Worm (Caenorhabditis elegans): Measurements from ENCODE around the gene srh-282.

srh-282 gene

ce11 chrIV:269107-269506, 4.1 kb downstream of the srh-282 start, which contains the start of gene T21D12.11:
Gene T21D12.11 (plus strand): TSS chrIV:269407.
- TF ChIP-seq med-1 (GFP tag; optimal IDR thresholded peaks at IDR 0.05; ENCODE audit: insufficient read depth), result no peak
- no peak for TF ChIP-seq ztf-23 (GFP tag; IDR thresholded peaks at IDR 0.05)
- no peak for TF ChIP-seq T22C8.4 (GFP tag; IDR thresholded peaks at IDR 0.05)
- TF ChIP-seq cog-1 (tag; optimal IDR thresholded peaks at IDR 0.05), result no peak
- TF ChIP-seq flt-1 (GFP tag; IDR thresholded peaks at IDR 0.05), result no peak

- TF ChIP-seq ztf-23 (GFP tag; IDR thresholded peaks at IDR 0.05) (no peak), ztf-29 (GFP tag; IDR thresholded peaks at IDR 0.05) (no peak), flt-1 (GFP tag; IDR thresholded peaks at IDR 0.05) (no peak), ref-1 (GFP tag; conservative IDR thresholded peaks at IDR 0.05) (no peak), cog-1 (tag; optimal IDR thresholded peaks at IDR 0.05) (no peak), med-1 (GFP tag; optimal IDR thresholded peaks at IDR 0.05; ENCODE audit: insufficient read depth) (no peak), klf-2 (GFP tag; conservative IDR thresholded peaks at IDR 0.05) (no peak), tab-1 (GFP tag; IDR thresholded peaks at IDR 0.05) (no peak)
These were observed 7.1 kb downstream of the srh-282 start, which contains the start of gene T21D12.12 for ce11 chrIV:266148-266547. Gene T21D12.12 (plus strand): TSS chrIV:266448.

- no peak for TF ChIP-seq ref-1 (GFP tag; conservative IDR thresholded peaks at IDR 0.05)
- TF ChIP-seq med-1 (GFP tag; optimal IDR thresholded peaks at IDR 0.05; ENCODE audit: insufficient read depth), result no peak
- peak; percentile 59 for TF ChIP-seq T22C8.4 (GFP tag; IDR thresholded peaks at IDR 0.05)
- no peak for TF ChIP-seq klf-2 (GFP tag; conservative IDR thresholded peaks at IDR 0.05)
- TF ChIP-seq cog-1 (tag; optimal IDR thresholded peaks at IDR 0.05), result no peak
- TF ChIP-seq ztf-23 (GFP tag; IDR thresholded peaks at IDR 0.05), result no peak
These were observed 9.0 kb downstream of the srh-282 start, which contains the start of gene pat-6 for ce11 chrIV:264182-264709. Gene pat-6 (minus strand): TSS chrIV:264232.

ce11 chrIV:262460-262859, 10.7 kb downstream of the srh-282 start:
- TF ChIP-seq flt-1 (GFP tag; IDR thresholded peaks at IDR 0.05), result no peak
- no peak for TF ChIP-seq tab-1 (GFP tag; IDR thresholded peaks at IDR 0.05)
- TF ChIP-seq ztf-29 (GFP tag; IDR thresholded peaks at IDR 0.05), result no peak
- TF ChIP-seq cog-1 (tag; optimal IDR thresholded peaks at IDR 0.05), result no peak
- no peak for TF ChIP-seq ztf-23 (GFP tag; IDR thresholded peaks at IDR 0.05)
- no peak for TF ChIP-seq klf-2 (GFP tag; conservative IDR thresholded peaks at IDR 0.05)
- no peak for TF ChIP-seq T22C8.4 (GFP tag; IDR thresholded peaks at IDR 0.05)
- TF ChIP-seq ref-1 (GFP tag; conservative IDR thresholded peaks at IDR 0.05), result no peak
- no peak for TF ChIP-seq med-1 (GFP tag; optimal IDR thresholded peaks at IDR 0.05; ENCODE audit: insufficient read depth)

ce11 chrIV:261607-262006, 11.6 kb downstream of the srh-282 start, which contains the start of gene pqbp-1.1:
Gene pqbp-1.1 (minus strand): TSS chrIV:261683.
- TF ChIP-seq flt-1 (GFP tag; IDR thresholded peaks at IDR 0.05) (0 out of 2 replicates have a peak, but pooled peaks have one; percentile 59), T22C8.4 (GFP tag; IDR thresholded peaks at IDR 0.05) (peak; percentile 42; the same call in 1 of the 2 replicates), tab-1 (GFP tag; IDR thresholded peaks at IDR 0.05) (no peak)

- TF ChIP-seq T22C8.4 (GFP tag; IDR thresholded peaks at IDR 0.05), result no peak
- TF ChIP-seq klf-2 (GFP tag; conservative IDR thresholded peaks at IDR 0.05), result no peak
These were observed 14.1 kb downstream of the srh-282 start, which contains the start of gene dpy-9 for ce11 chrIV:259142-259541. Gene dpy-9 (minus strand): TSS chrIV:259204.

ce11 chrIV:258362-258761, 14.8 kb downstream of the srh-282 start:
- no peak for TF ChIP-seq cog-1 (tag; optimal IDR thresholded peaks at IDR 0.05)
- TF ChIP-seq med-1 (GFP tag; optimal IDR thresholded peaks at IDR 0.05; ENCODE audit: insufficient read depth), result no peak
- TF ChIP-seq flt-1 (GFP tag; IDR thresholded peaks at IDR 0.05), result no peak
- TF ChIP-seq klf-2 (GFP tag; conservative IDR thresholded peaks at IDR 0.05), result no peak
- TF ChIP-seq ztf-23 (GFP tag; IDR thresholded peaks at IDR 0.05), result no peak

- TF ChIP-seq med-1 (GFP tag; optimal IDR thresholded peaks at IDR 0.05; ENCODE audit: insufficient read depth) (no peak), T22C8.4 (GFP tag; IDR thresholded peaks at IDR 0.05) (no peak), cog-1 (tag; optimal IDR thresholded peaks at IDR 0.05) (no peak), tab-1 (GFP tag; IDR thresholded peaks at IDR 0.05) (no peak), klf-2 (GFP tag; conservative IDR thresholded peaks at IDR 0.05) (no peak), flt-1 (GFP tag; IDR thresholded peaks at IDR 0.05) (no peak), ztf-29 (GFP tag; IDR thresholded peaks at IDR 0.05) (no peak), ref-1 (GFP tag; conservative IDR thresholded peaks at IDR 0.05) (no peak), ztf-23 (GFP tag; IDR thresholded peaks at IDR 0.05) (no peak)
These were observed 16.1 kb downstream of the srh-282 start, which contains the start of gene R02D3.8 for ce11 chrIV:257095-257494. Gene R02D3.8 (minus strand): TSS chrIV:257203.

ce11 chrIV:255379-255857, 17.8 kb downstream of the srh-282 start, which contains the start of gene rcat-1:
Gene rcat-1 (minus strand): TSS chrIV:255429.
- peak; percentile 51; the same call in 1 of the 2 replicates for TF ChIP-seq ztf-23 (GFP tag; IDR thresholded peaks at IDR 0.05)
- no peak for TF ChIP-seq klf-2 (GFP tag; conservative IDR thresholded peaks at IDR 0.05)
- TF ChIP-seq T22C8.4 (GFP tag; IDR thresholded peaks at IDR 0.05), result no peak
- no peak for TF ChIP-seq med-1 (GFP tag; optimal IDR thresholded peaks at IDR 0.05; ENCODE audit: insufficient read depth)
- peak; percentile 69 for TF ChIP-seq flt-1 (GFP tag; IDR thresholded peaks at IDR 0.05)
- TF ChIP-seq ztf-29 (GFP tag; IDR thresholded peaks at IDR 0.05), result no peak
- no peak for TF ChIP-seq ref-1 (GFP tag; conservative IDR thresholded peaks at IDR 0.05)
- TF ChIP-seq cog-1 (tag; optimal IDR thresholded peaks at IDR 0.05), result peak; percentile 63
- TF ChIP-seq tab-1 (GFP tag; IDR thresholded peaks at IDR 0.05), result no peak

ce11 chrIV:252454-252853, 20.7 kb downstream of the srh-282 start, which contains the start of gene grl-19:
Gene grl-19 (minus strand): TSS chrIV:252554.
- TF ChIP-seq ref-1 (GFP tag; conservative IDR thresholded peaks at IDR 0.05), result no peak
- no peak for TF ChIP-seq med-1 (GFP tag; optimal IDR thresholded peaks at IDR 0.05; ENCODE audit: insufficient read depth)
- no peak for TF ChIP-seq ztf-23 (GFP tag; IDR thresholded peaks at IDR 0.05)
- no peak for TF ChIP-seq T22C8.4 (GFP tag; IDR thresholded peaks at IDR 0.05)
- no peak for TF ChIP-seq flt-1 (GFP tag; IDR thresholded peaks at IDR 0.05)
- no peak for TF ChIP-seq klf-2 (GFP tag; conservative IDR thresholded peaks at IDR 0.05)
- no peak for TF ChIP-seq ztf-29 (GFP tag; IDR thresholded peaks at IDR 0.05)
- no peak for TF ChIP-seq tab-1 (GFP tag; IDR thresholded peaks at IDR 0.05)
- no peak for TF ChIP-seq cog-1 (tag; optimal IDR thresholded peaks at IDR 0.05)
